Worm (Caenorhabditis elegans): Measurements from ENCODE around the gene tsen-2.

DNA sequence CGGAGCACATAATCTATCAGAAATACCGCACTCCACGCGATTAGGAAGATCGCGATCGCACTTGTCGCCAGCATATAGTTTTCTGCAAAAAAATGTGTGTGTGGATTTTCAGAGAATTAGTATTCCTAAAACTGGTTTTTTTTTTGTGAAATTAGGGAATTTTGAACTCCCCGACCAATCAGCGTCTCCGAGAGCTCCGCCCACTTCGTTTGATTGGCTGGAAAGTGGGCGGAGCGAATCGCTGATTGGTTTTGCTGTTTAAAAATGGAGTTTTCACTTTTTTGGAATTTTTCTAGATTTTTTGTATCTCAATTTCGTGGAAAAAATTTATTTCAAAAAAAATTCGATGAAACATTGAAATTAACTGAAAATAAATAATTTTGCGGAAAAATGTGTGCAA lies 36.9 kb downstream of the tsen-2 start:
- TF ChIP-seq elt-3 (tag; optimal IDR thresholded peaks at IDR 0.05) (no peak), nhr-76 (tag; optimal IDR thresholded peaks at IDR 0.05) (no peak), ces-1 (GFP tag; optimal IDR thresholded peaks at IDR 0.05) (no peak), hpl-2 (GFP tag; optimal IDR thresholded peaks at IDR 0.05) (no peak), fos-1 (tag; optimal IDR thresholded peaks at IDR 0.05) (no peak), pqm-1 (tag; optimal IDR thresholded peaks at IDR 0.05) (no peak), lin-13 (GFP tag; optimal IDR thresholded peaks at IDR 0.05) (no peak), ztf-11 (tag; optimal IDR thresholded peaks at IDR 0.05) (no peak)

Data from whole organism, L1 larva.